Fruit fly (Drosophila melanogaster): ENCODE results near the gene ftz.

Gene ftz

DNA sequence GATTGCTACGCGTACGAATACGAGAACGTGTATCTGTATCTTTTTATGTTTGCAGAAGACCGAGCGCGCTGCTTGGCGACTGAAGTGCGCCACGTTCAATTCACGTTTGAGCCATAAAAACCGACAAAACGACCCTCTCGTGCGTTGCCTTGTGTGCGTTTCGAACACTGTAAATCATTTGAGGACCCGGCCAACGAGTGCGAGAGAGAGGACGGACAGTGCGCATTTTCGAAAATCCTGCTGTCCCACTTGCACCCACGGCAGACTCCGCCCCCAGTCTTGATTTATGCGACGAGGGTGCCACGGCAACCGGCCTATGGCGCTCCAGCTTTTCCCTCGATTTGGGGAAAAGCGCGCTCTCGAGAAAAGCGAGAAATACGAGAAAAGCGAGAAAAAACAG, 14.3 kb upstream of the ftz start, which contains the start of gene Scr:
Gene Scr, minus strand, starts transcription at position 116 of the 400 bp plus-strand sequence.
- TF ChIP-seq CTCF (optimal IDR thresholded peaks at IDR 0.05) (no peak), CG8478 (optimal IDR thresholded peaks at IDR 0.05) (no peak)

DNA sequence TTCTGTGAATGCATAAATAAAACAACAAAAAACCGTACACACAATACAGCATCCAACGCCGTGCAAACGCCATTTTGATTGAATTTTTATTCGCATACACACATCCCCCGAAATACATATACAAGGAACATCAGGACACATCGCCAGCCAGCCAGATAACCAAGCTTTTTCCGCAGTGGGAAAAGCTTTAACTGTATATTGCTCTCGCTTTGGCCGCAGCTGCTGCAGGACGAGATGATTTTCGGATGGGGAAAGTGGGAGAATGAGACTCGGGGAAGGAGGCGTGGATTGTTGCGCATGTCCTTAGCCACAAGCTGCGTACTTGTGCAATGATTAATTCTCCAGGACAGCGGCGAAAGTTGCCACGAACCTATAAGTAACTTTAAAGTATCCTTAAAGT, 11.1 kb upstream of the ftz start:
- no peak for TF ChIP-seq CTCF (optimal IDR thresholded peaks at IDR 0.05)
- TF ChIP-seq CG8478 (optimal IDR thresholded peaks at IDR 0.05) = no peak

DNA sequence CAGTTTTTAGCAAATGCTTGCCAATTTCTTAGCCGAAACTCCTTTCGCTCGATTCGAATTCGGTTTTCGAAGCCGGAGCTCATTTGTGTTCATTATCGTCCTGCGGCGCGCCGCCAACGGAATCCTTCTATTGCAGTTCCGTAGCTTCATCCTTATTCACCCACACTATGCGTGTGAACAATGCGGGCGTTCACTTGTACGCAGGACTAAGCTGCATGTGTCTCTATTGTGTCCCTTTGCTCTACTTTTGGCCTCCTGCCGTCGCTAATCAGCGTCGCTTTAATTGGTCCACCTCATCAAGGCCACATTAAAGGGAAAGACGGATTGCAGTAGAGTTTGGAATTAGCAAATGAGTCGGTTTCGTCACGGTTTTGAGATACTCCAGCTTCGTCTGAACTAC, 10.5 kb upstream of the ftz start:
- no peak for TF ChIP-seq CTCF (optimal IDR thresholded peaks at IDR 0.05)
- no peak for TF ChIP-seq CG8478 (optimal IDR thresholded peaks at IDR 0.05)

DNA sequence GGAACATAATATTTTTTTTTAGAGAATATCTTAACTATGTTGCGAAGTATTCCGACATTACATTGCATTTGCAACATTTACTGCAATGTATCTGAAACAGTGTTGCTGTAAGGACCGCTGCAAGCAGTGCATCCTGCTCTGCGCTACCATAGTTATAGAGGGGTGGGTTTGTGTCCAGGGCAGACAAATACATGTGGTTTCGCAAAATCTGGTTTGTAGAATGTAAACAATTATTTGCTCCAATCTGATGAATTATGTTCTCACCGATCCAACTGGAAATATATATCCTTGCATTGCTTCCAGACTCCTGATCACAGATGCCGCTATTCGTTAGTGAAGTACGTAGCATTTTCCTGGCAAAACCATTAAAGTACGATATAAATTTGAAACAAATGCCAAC, 9.8 kb upstream of the ftz start:
- TF ChIP-seq CG8478 (optimal IDR thresholded peaks at IDR 0.05) (no peak), CTCF (optimal IDR thresholded peaks at IDR 0.05) (peak; percentile 91 to 98)

DNA sequence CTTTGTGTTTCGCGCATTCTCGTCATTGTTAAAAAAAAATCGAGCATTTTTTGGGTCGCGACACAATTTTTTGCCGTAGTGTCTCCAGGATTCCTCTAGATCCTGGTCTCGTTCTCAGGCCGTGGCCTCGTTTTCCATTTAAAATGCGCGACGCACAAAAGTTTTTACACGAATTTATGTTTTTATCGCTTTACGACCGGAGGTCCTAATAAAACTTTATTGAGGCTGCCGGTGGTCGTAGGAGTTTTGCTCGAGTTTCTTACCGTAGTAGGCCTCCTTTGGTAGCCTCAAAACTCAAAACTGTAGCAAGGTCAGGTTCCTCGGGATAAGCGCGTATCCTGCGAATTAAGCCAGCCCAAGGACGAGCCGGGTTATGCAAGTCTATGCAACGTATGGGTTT, 6.7 kb upstream of the ftz start:
- TF ChIP-seq CG8478 (optimal IDR thresholded peaks at IDR 0.05) (no peak), CTCF (optimal IDR thresholded peaks at IDR 0.05) (no peak)

DNA sequence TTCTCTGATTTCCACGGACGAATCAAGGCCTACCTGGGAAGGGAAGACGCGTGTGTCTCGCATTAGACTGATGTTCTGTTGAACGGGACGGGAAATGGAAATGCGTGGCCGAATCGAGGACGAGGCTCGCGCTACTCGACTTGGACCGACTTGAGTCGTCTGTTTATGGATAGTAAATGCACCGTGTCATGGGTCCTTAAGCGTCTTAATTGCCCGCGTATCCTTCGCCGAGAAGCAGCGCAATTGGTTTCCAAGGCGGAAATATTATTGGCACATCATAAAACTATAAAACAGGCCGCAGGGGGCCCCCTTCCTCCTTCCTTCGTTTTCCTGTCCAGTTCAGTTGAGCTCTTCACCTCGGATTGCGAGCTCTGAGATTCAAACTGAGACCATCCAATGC, 5.1 kb upstream of the ftz start:
- TF ChIP-seq CTCF (optimal IDR thresholded peaks at IDR 0.05) (no peak), CG8478 (optimal IDR thresholded peaks at IDR 0.05) (no peak)

DNA sequence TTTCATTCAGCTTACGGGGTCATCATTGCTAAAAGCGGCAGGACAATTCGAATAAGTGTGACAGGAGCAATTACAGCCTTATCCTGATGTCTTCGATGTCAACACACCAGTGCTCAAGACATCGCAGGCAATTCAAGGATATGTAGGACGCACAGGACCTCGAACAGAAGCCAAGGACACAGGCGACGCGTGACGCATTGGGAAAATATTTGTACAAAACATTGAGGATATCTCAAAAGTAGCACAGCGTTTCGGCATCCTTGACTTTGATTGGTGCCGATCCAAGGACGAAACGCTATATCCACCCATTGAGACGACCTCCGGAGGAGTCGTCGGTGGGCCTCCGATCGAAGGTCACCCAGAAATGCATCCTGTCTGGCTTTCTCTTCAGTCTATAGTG, 4.1 kb upstream of the ftz start:
- TF ChIP-seq CG8478 (optimal IDR thresholded peaks at IDR 0.05) (no peak), CTCF (optimal IDR thresholded peaks at IDR 0.05) (no peak)

DNA sequence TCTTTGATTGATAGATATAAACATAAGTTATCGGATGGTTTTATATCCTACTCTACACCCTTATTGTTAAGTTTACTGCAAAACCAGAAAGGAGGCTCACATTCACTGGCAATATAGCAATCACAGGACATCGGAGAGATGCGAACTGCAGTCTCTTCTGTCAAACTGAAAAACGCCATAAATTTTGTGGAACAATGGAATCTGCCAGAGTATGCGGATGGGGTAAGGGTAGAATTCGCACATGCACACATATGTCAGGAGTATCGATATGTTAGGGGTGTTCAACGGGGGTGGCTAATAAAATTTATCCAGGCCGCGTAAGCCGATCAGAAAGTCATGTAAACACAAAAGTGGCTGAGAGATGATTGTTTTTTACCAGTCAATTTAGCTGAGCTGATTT, 1.5 kb upstream of the ftz start:
- TF ChIP-seq CG8478 (optimal IDR thresholded peaks at IDR 0.05) (no peak), CTCF (optimal IDR thresholded peaks at IDR 0.05) (no peak)

DNA sequence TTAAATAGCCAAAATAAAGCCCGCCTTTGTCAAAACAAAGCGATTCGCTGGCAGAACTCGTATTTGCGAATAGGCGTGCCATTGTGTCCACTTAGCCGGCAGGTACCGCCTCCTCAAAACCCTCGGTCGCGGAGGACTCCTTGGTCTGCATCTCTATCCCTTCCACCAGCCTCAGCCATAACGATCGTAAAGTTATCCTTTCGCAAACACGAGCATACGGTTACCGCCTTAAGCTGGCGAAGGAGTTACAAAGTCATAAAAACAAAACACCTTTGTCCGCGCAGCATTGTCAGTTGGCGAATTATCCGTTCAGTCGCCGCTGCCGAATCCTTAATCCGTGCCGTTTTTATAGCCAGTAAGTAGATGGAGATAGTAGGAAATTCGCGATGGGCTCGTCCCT, 4.1 kb downstream of the ftz start:
- TF ChIP-seq CG8478 (optimal IDR thresholded peaks at IDR 0.05) = no peak
- TF ChIP-seq CTCF (optimal IDR thresholded peaks at IDR 0.05) = no peak

DNA sequence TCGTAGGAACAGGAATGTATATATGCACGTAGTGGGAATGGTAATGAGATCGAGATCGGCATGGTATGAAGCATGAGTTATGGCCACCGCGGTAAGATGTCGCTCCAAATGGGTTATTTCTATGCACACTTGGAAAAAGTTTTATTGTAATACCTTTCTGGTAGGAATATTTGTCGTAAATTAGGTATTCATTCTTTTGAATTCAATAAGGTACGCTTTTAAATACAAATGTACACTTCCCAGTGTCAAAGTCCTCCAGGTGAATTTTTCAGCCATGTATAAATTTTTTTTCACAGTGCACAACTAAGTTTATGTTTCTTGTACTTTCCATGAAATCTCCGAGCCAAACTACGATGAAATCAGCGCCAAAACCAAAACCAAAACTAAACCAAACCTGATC, 5.2 kb downstream of the ftz start:
- TF ChIP-seq CTCF (optimal IDR thresholded peaks at IDR 0.05) (no peak), CG8478 (optimal IDR thresholded peaks at IDR 0.05) (no peak)

DNA sequence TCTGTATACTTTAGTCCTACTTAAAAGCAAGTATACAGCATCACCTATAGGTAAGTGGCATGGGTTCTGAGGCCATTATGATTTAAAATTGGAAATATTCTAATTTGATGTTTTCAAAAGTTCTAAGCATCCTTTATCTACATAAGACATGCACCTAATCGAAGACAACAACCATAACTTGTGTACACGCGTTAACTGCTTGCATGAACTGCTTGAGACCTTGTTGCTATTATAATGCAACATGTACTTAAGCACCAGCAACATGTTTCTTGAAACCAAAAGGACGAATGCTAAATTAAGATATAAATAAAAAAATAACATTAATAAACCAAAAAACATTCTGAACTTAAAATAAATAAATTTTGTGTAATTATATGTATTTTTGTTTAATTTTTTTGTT, 6.7 kb downstream of the ftz start:
- TF ChIP-seq CTCF (optimal IDR thresholded peaks at IDR 0.05) = peak; percentile 89 to 90
- TF ChIP-seq CG8478 (optimal IDR thresholded peaks at IDR 0.05) = no peak

DNA sequence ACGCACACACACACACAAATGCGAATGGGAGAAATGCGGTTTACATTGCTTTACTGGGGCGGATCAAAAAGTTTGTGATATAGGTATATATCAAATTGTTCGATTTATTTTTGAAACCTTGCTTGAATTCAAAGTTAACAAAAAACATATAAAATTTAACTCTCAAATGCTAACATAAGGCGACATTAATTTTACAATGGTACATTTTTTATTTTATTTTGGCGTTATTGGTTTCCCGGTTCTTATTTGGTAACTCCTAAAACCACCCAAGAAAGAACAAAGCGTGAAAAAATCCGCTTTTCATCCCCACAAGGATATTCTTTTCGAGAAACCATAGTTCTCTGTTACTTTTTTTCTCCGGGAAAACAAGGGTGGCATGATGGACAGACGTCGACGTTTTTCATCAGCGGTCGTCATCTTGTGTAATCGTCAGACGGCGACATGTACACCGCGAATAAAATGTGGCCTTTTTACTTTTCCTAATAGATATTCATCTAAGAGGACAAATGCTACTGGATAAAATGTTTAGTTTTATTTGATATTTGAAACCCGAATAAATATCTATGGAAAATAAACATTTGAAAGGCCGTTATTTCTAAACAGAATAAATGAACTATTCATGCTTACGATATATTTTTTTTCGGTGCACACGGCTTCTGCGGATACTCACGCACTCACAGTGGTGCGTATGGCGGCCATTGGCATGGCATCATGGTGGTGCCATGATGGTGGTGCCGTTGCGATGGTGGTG, 17.3 kb downstream of the ftz start:
- no peak for TF ChIP-seq CG8478 (optimal IDR thresholded peaks at IDR 0.05)
- TF ChIP-seq CTCF (optimal IDR thresholded peaks at IDR 0.05) = no peak

DNA sequence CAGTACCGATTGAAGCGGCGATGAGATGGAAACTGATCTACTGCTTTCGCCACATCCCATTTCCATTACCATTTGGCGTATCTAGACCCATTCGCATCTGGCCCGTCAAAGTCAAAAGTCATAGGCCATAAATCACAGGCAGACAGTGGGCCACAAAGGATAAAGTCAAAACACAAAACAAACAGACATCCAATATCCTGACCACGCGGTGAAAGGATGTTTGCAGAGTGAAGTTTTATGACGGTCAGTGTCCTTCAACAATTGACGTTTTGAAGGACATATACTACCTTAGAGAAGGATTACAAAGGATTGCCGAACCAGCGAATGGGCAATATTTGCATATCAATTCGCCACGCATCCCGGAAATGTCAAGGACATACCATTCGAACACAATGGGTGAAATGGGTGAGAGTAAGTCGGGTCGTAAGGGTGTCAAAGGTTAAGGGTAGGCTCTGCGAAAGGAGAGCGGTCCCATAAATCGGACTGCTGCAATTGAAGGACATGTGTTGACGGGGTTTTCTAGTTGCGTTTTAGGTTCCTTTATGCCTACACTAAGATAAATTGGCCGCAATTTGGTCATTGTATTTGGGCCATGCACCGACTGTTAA, 21.2 kb downstream of the ftz start:
- TF ChIP-seq CTCF (optimal IDR thresholded peaks at IDR 0.05) = no peak
- no peak for TF ChIP-seq CG8478 (optimal IDR thresholded peaks at IDR 0.05)

DNA sequence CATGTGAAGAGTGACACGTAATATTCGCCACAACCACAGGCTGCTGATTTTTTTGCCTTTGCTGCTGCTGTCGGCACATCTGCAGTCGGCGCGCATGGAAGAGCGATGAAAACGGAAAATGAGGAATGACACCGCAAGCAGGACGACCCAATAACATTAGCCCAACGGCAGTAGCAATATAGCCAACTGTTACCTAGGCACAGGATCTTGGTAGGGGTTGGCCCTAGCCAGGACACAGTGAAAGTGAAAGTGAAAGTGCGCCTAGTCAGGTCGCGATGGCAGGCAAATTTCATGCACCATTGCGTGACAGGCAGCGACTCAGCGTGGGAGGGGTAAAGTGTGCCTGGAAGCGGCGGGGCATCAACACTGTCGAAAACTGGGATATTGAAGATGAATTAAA, 24.7 kb downstream of the ftz start:
- TF ChIP-seq CG8478 (optimal IDR thresholded peaks at IDR 0.05) = no peak
- no peak for TF ChIP-seq CTCF (optimal IDR thresholded peaks at IDR 0.05)

DNA sequence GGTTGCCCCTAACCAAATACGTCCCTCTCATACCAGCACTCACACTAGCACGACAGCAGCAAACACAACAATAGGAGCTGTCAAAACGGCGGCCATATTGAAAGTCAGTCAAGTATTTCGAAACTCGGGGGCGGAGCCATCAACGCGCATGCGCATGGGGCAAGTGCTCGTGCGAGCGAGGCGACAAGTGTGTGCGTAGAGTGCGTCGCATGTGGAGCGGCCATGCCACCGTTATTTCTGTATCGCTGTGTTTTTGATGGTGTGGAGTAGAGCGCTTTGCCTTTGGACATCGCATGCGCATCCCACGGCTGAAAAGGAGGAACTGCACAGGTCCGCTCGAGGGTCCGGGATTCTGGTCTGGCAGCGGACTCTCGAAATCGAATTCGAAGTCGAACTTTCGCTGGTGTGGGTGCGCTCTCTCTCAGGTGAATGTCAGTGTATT, 29.0 kb downstream of the ftz start:
- TF ChIP-seq CG8478 (optimal IDR thresholded peaks at IDR 0.05) (no peak), CTCF (optimal IDR thresholded peaks at IDR 0.05) (no peak)

DNA sequence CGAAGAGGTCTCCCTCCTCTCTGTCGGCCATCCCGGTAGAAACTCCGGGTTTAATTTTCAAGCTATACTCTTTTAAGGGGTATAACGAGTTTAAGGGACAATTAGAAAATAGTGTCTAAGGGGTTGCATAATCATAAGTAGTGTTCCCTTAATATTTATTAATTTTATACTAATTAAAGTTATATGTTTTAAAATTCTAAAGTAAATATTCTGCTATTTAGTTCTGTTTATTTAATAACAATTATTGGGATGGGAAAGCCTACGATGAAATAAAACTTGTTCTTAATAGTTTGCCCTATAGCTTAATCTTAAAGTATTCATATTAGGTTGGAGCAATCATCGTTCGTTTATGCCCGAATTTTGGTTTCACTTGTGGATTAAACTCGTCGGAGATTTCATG, 34.8 kb downstream of the ftz start:
- no peak for TF ChIP-seq CG8478 (optimal IDR thresholded peaks at IDR 0.05)
- TF ChIP-seq CTCF (optimal IDR thresholded peaks at IDR 0.05) = no peak
